Fruit fly (Drosophila melanogaster): ENCODE measurements around the gene mtd.
A peak's percentile ranks its signal among the peaks of the same experiment; 100 is the strongest.

Gene mtd

DNA sequence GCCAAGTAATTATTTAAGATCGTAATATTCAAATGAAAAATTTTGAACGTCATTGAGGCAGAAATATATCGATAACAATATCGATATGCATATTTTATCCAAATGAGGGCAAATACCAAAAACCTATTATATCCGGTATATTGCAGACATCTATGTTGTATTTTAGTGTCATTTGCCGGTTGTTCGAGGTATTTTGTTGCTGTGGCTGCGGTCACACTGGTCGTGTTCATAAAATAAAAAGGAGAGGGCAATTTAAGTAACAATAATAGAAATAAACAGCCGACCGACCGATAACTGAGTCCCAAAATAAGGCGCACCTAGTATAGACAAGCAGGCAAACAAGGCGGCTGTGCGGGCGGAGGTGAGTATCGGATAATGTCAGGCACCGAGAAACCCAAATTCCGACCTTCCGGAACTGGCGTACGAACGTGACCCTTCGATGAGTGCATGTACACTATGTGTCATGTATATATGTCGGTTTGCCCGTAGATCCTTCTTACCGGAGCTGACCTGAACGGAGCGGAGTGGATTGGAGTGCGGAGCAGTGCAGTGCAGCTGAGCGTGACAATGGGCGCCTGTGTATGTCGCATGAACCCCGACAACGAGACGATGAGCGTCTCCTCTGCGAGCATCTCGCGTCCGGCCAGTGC is 43.6 kb upstream of the mtd start, which contains the start of gene CG1172 (continued):
- TF ChIP-seq trem (tag; optimal IDR thresholded peaks at IDR 0.05) (peak; percentile 83), CG5953 (GFP tag; IDR thresholded peaks at IDR 0.05) (no peak), esg (GFP tag; conservative IDR thresholded peaks at IDR 0.05) (no peak), sob (GFP tag; IDR thresholded peaks at IDR 0.05) (no peak), CG2889 (GFP tag; IDR thresholded peaks at IDR 0.05) (no peak), CG9609 (GFP tag; optimal IDR thresholded peaks at IDR 0.05) (no peak), hth (optimal IDR thresholded peaks at IDR 0.05) (no peak), Tbp (GFP tag; optimal IDR thresholded peaks at IDR 0.05) (no peak), Mad (GFP tag; optimal IDR thresholded peaks at IDR 0.05) (no peak), CG13287 (GFP tag; IDR thresholded peaks at IDR 0.05; ENCODE audit: partially characterized antibody) (peak; percentile 88), CG10431 (GFP tag; optimal IDR thresholded peaks at IDR 0.05) (peak; percentile 27), lab (GFP tag; optimal IDR thresholded peaks at IDR 0.05) (no peak), HmgD (GFP tag; optimal IDR thresholded peaks at IDR 0.05) (no peak), Jarid2 (GFP tag; optimal IDR thresholded peaks at IDR 0.05) (no peak), Lpt (GFP tag; optimal IDR thresholded peaks at IDR 0.05) (no peak), ken (GFP tag; IDR thresholded peaks at IDR 0.05) (no peak), NFAT (GFP tag; IDR thresholded peaks at IDR 0.05) (no peak), CG31365 (tag; optimal IDR thresholded peaks at IDR 0.05) (no peak), Ravus (GFP tag; IDR thresholded peaks at IDR 0.05) (no peak), dmrt11E (tag; optimal IDR thresholded peaks at IDR 0.05) (peak; percentile 19), sqz (GFP tag; optimal IDR thresholded peaks at IDR 0.05) (no peak), otp (GFP tag; IDR thresholded peaks at IDR 0.05) (no peak), ttk (GFP tag; IDR thresholded peaks at IDR 0.05) (no peak), Eip74EF (GFP tag; optimal IDR thresholded peaks at IDR 0.05) (no peak), CG3281 (GFP tag; optimal IDR thresholded peaks at IDR 0.05) (peak; percentile 21), Hr51 (GFP tag; optimal IDR thresholded peaks at IDR 0.05) (no peak), CG15514 (GFP tag; optimal IDR thresholded peaks at IDR 0.05) (peak; percentile 75), dati (GFP tag; IDR thresholded peaks at IDR 0.05) (no peak)

DNA sequence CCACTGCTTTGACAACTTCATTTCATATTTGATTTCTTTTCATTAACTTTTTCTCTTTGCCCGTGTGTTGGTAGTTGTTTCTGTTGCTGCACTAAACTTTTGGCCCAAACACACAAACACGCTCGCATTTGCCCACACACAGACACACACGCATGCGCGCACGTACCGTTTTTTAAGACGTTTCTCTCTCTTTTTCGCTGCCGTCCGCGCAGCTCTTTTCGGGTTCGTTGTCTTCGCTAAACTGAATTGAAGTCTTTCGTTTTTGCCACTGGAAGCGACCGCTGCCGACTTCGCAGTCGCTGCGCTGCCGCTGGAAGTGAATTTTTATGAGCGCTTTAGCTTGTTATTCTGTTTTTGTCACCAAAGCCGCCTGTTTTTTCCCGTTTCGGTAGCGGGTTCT is 42.4 kb upstream of the mtd start, which contains the start of gene kkv:
Gene kkv (minus strand): TSS at position 246 of the 400 bp plus-strand sequence.
- TF ChIP-seq PHDP (tag; optimal IDR thresholded peaks at IDR 0.05) (no peak), CG15696 (tag; optimal IDR thresholded peaks at IDR 0.05) (no peak), rib (GFP tag; IDR thresholded peaks at IDR 0.05) (peak; percentile 41; the same call in 1 of the 2 replicates), CG9932 (GFP tag; IDR thresholded peaks at IDR 0.05) (no peak), inv (GFP tag; IDR thresholded peaks at IDR 0.05; ENCODE audit: partially characterized antibody) (no peak), Ets65A (GFP tag) (peak; percentile 17), pros (GFP tag; optimal IDR thresholded peaks at IDR 0.05) (peak; percentile 95), CG11093 (GFP tag; IDR thresholded peaks at IDR 0.05) (no peak), Deaf1 (tag; optimal IDR thresholded peaks at IDR 0.05) (peak; percentile 52), CG4617 (GFP tag; optimal IDR thresholded peaks at IDR 0.05; ENCODE audit: borderline replicate concordance) (no peak), Bteb2 (GFP tag; optimal IDR thresholded peaks at IDR 0.05) (no peak), CG2199 (GFP tag; IDR thresholded peaks at IDR 0.05) (0 out of 3 replicates have a peak, but pooled peaks have one; percentile 28), ato (GFP tag; IDR thresholded peaks at IDR 0.05; ENCODE audit: partially characterized antibody) (0 out of 2 replicates have a peak, but pooled peaks have one; percentile 13), Adf1 (GFP tag; IDR thresholded peaks at IDR 0.05) (peak; percentile 86), CG13894 (tag; optimal IDR thresholded peaks at IDR 0.05) (peak; percentile 42), otp (GFP tag; IDR thresholded peaks at IDR 0.05) (0 out of 3 replicates have a peak, but pooled peaks have one; percentile 9), Drgx (GFP tag; IDR thresholded peaks at IDR 0.05) (no peak), ken (GFP tag; IDR thresholded peaks at IDR 0.05) (no peak), cg (GFP tag; optimal IDR thresholded peaks at IDR 0.05) (peak; percentile 78), CG15269 (tag; optimal IDR thresholded peaks at IDR 0.05) (peak; percentile 76), lilli (GFP tag; optimal IDR thresholded peaks at IDR 0.05) (no peak), Fer3 (tag; optimal IDR thresholded peaks at IDR 0.05) (no peak), psq (GFP tag; optimal IDR thresholded peaks at IDR 0.05) (no peak), amos (GFP tag; IDR thresholded peaks at IDR 0.05; ENCODE audit: partially characterized antibody) (0 out of 2 replicates have a peak, but pooled peaks have one; percentile 18), CG31441 (GFP tag; IDR thresholded peaks at IDR 0.05) (no peak)

Measured in whole organism, embryonic.